Fruit fly (Drosophila melanogaster) Kc167 (cell line): Measurements from ENCODE around the gene CG6425.

ENCODE experiments used
- Sin3A ChIP-seq: fragments of >200 bp; optimal IDR thresholded peaks from 2 replicates; lab custom pipeline; 2018; ENCODE audit warnings: missing external identifiers
- h ChIP-seq: fragments of >200 bp; optimal IDR thresholded peaks from 3 replicates; lab custom pipeline; 2018; ENCODE audit warnings: missing external identifiers

DNA sequence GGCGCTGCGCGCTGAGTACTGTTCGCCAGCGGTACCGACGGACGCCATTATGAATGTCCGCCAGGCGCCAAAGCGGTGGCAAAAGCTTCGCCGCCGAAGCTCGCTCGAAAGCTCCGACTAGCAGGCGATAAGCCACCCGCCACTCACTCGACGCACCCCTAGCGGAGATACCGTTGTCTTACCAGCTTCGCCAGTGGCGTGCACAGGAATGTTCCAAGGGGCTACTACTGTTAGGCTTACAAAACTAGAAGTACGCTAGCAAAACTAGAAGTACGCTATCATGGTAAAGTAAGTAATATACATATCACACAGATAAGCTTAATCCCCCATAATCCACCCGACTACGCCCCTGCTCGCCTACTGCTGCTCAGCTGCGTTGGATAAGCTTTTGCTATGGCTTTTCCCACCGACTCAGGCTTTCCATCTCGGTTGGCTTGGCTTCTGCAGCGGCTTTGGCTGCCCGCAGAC, 3.0 kb downstream of the CG6425 start, which contains the start of gene amon:
- TF ChIP-seq h (no peak), Sin3A (no peak)
